Fruit fly (Drosophila melanogaster): ENCODE results near the gene Dhc36C.

Gene Dhc36C

DNA sequence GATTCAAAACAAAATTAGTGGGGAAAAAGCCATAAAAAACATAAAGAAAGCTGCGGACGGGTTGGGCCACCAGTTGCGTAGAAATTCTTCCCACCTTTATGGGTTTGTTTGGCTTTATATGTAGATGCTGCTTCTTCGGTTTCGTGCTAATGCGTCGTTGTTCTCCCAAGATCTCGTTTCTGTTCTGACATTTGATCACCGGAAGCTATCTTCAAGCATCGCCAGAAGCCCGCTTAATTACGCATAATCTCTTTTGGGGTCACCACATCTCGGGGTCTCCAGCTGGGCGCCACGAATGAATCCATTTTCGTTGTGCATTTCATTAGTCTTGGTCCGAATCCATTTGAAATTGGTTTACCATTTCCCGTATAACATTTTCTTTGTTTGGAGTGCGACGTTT, 5.4 kb upstream of the Dhc36C start:
- no peak for TF ChIP-seq dsx (GFP tag; optimal IDR thresholded peaks at IDR 0.05; ENCODE audit: poor library complexity, severe bottlenecking)
- no peak for TF ChIP-seq fd59A (GFP tag; optimal IDR thresholded peaks at IDR 0.05)
- TF ChIP-seq pdm3 (GFP tag; optimal IDR thresholded peaks at IDR 0.05) = no peak
- TF ChIP-seq Sox14 (GFP tag; optimal IDR thresholded peaks at IDR 0.05) = no peak
- no peak for TF ChIP-seq Eip93F (GFP tag; optimal IDR thresholded peaks at IDR 0.05)
- no peak for TF ChIP-seq Eip78C (GFP tag)
- no peak for TF ChIP-seq dac (GFP tag; optimal IDR thresholded peaks at IDR 0.05)
- TF ChIP-seq CG8119 (GFP tag; IDR thresholded peaks at IDR 0.05) = no peak
- no peak for TF ChIP-seq CG3032 (tag; optimal IDR thresholded peaks at IDR 0.05)
- TF ChIP-seq achi (GFP tag; optimal IDR thresholded peaks at IDR 0.05) = no peak
- TF ChIP-seq net (GFP tag; optimal IDR thresholded peaks at IDR 0.05) = no peak
- TF ChIP-seq CG32006 (GFP tag; optimal IDR thresholded peaks at IDR 0.05) = no peak
- TF ChIP-seq salr (GFP tag; optimal IDR thresholded peaks at IDR 0.05) = no peak
- no peak for TF ChIP-seq CG4318 (GFP tag; optimal IDR thresholded peaks at IDR 0.05)
- no peak for TF ChIP-seq CG11902 (GFP tag; optimal IDR thresholded peaks at IDR 0.05)
- no peak for TF ChIP-seq Ets96B (tag; optimal IDR thresholded peaks at IDR 0.05)
- no peak for TF ChIP-seq CG8632 (GFP tag; optimal IDR thresholded peaks at IDR 0.05)
- no peak for TF ChIP-seq esn (GFP tag; optimal IDR thresholded peaks at IDR 0.05)
- TF ChIP-seq Hr4 (GFP tag; optimal IDR thresholded peaks at IDR 0.05) = no peak
- TF ChIP-seq CG16779 (tag; optimal IDR thresholded peaks at IDR 0.05) = no peak

- TF ChIP-seq Hr39 (GFP tag; optimal IDR thresholded peaks at IDR 0.05) (peak; percentile 26), CG31627 (GFP tag; optimal IDR thresholded peaks at IDR 0.05) (peak; percentile 9), Met (GFP tag; optimal IDR thresholded peaks at IDR 0.05) (peak; percentile 25), Ets96B (tag; optimal IDR thresholded peaks at IDR 0.05) (no peak), CG4318 (GFP tag; optimal IDR thresholded peaks at IDR 0.05) (no peak), CG11762 (GFP tag; optimal IDR thresholded peaks at IDR 0.05; ENCODE audit: insufficient read depth) (no peak), CG11902 (GFP tag; optimal IDR thresholded peaks at IDR 0.05) (no peak), CG32006 (GFP tag; optimal IDR thresholded peaks at IDR 0.05) (peak; percentile 41), CG15336 (GFP tag; IDR thresholded peaks at IDR 0.05) (no peak), Sox14 (GFP tag; optimal IDR thresholded peaks at IDR 0.05) (peak; percentile 7), net (GFP tag; optimal IDR thresholded peaks at IDR 0.05) (peak; percentile 9), CG6792 (GFP tag; optimal IDR thresholded peaks at IDR 0.05) (no peak), Eip78C (GFP tag) (peak; percentile 20), CG6854 (GFP tag; optimal IDR thresholded peaks at IDR 0.05) (no peak)
Measured at dm6 chr2L:17497108-17497507, 4.1 kb upstream of the Dhc36C start, which contains the start of gene qua. TSS of gene qua (minus strand) at chr2L:17497208.

- TF ChIP-seq CG34406 (GFP tag; optimal IDR thresholded peaks at IDR 0.05) (no peak), Eip93F (GFP tag; optimal IDR thresholded peaks at IDR 0.05) (no peak), CG6792 (GFP tag; optimal IDR thresholded peaks at IDR 0.05) (no peak), svp (GFP tag) (no peak), dac (GFP tag; optimal IDR thresholded peaks at IDR 0.05) (no peak)
Measured at dm6 chr2L:17498721-17499120, 2.5 kb upstream of the Dhc36C start, which contains the start of gene CG15142. TSS of gene CG15142 (minus strand) at chr2L:17498821.

dm6 chr2L:17514090-17514715, 13.0 kb downstream of the Dhc36C start:
- TF ChIP-seq CG31627 (GFP tag; optimal IDR thresholded peaks at IDR 0.05) (peak; percentile 60), dsx (GFP tag; optimal IDR thresholded peaks at IDR 0.05; ENCODE audit: poor library complexity, severe bottlenecking) (no peak), CG3032 (tag; optimal IDR thresholded peaks at IDR 0.05) (no peak), fd85E (GFP tag; optimal IDR thresholded peaks at IDR 0.05) (no peak), CG6163 (GFP tag; IDR thresholded peaks at IDR 0.05) (0 out of 3 replicates have a peak, but pooled peaks have one; percentile 26), fd59A (GFP tag; optimal IDR thresholded peaks at IDR 0.05) (peak; percentile 22), Blimp-1 (GFP tag; optimal IDR thresholded peaks at IDR 0.05) (peak; percentile 14), CG16779 (tag; optimal IDR thresholded peaks at IDR 0.05) (no peak), lz (GFP tag; optimal IDR thresholded peaks at IDR 0.05) (peak; percentile 58), CG15336 (GFP tag; IDR thresholded peaks at IDR 0.05) (no peak), OdsH (GFP tag; optimal IDR thresholded peaks at IDR 0.05) (peak; percentile 52), CG7368 (GFP tag; optimal IDR thresholded peaks at IDR 0.05) (no peak), svp (GFP tag) (peak; percentile 87), CG9139 (GFP tag; optimal IDR thresholded peaks at IDR 0.05) (peak; percentile 7), Hr39 (GFP tag; optimal IDR thresholded peaks at IDR 0.05) (peak; percentile 57), CG10631 (GFP tag; optimal IDR thresholded peaks at IDR 0.05) (peak; percentile 27), ss (GFP tag; optimal IDR thresholded peaks at IDR 0.05) (peak in 1 of 2 experiments; percentile 55), pdm3 (GFP tag; optimal IDR thresholded peaks at IDR 0.05) (peak; percentile 33), topi (GFP tag; optimal IDR thresholded peaks at IDR 0.05) (no peak), Sox14 (GFP tag; optimal IDR thresholded peaks at IDR 0.05) (no peak), cyc (GFP tag; optimal IDR thresholded peaks at IDR 0.05) (no peak), CG34406 (GFP tag; optimal IDR thresholded peaks at IDR 0.05) (peak; percentile 38), Ets21C (GFP tag; optimal IDR thresholded peaks at IDR 0.05) (peak; percentile 38), Lpt (GFP tag; optimal IDR thresholded peaks at IDR 0.05) (no peak), Eip75B (GFP tag; optimal IDR thresholded peaks at IDR 0.05) (peak; percentile 44), CG11762 (GFP tag; optimal IDR thresholded peaks at IDR 0.05; ENCODE audit: insufficient read depth) (peak; percentile 21)

All from whole organism, prepupa.